Worm (Caenorhabditis elegans) whole organism, mixed stage, embryonic: Measurements from ENCODE around the gene F53F4.17.

ENCODE experiments used
- ceh-39 ChIP-seq: fragments of 150-350 bp; optimal IDR thresholded peaks from 2 replicates; lab custom pipeline; 2014; ENCODE audit warnings: missing biosample characterization, missing genetic modification characterization
- cnd-1 ChIP-seq: fragments of 200-800 bp; sonication (Bioruptor generic); optimal IDR thresholded peaks from 2 replicates; lab custom pipeline; 2018; ENCODE audit warnings: mild to moderate bottlenecking, missing genetic modification characterization, missing compliant biosample characterization
- elt-3 ChIP-seq: fragments of 150-350 bp; optimal IDR thresholded peaks from 2 replicates; lab custom pipeline; 2014; ENCODE audit warnings: missing biosample characterization, missing genetic modification characterization
- lin-13 ChIP-seq: fragments of 150-350 bp; optimal IDR thresholded peaks from 2 replicates; lab custom pipeline; 2014; ENCODE audit warnings: missing biosample characterization, missing genetic modification characterization
- lsy-2 ChIP-seq: fragments of 150-350 bp; optimal IDR thresholded peaks from 2 replicates; lab custom pipeline; 2014; ENCODE audit warnings: missing biosample characterization, missing genetic modification characterization
- mls-2 ChIP-seq: sonication (generic microtip); optimal IDR thresholded peaks from 2 replicates; lab custom pipeline; 2016; ENCODE audit warnings: mild to moderate bottlenecking, missing genetic modification characterization, moderate library complexity, missing compliant biosample characterization
- nhr-237 ChIP-seq: fragments of 150-350 bp; optimal IDR thresholded peaks from 2 replicates; lab custom pipeline; 2014; ENCODE audit warnings: missing biosample characterization, missing genetic modification characterization
- nhr-76 ChIP-seq: sonication (generic microtip); optimal IDR thresholded peaks from 2 replicates; lab custom pipeline; 2017; ENCODE audit warnings: missing biosample characterization, missing genetic modification characterization
- pha-4 ChIP-seq: fragments of 150-350 bp; optimal IDR thresholded peaks from 2 replicates; lab custom pipeline; 2018; ENCODE audit warnings: missing biosample characterization, missing genetic modification reagents, missing genetic modification characterization
- snpc-4 ChIP-seq: fragments of 150-350 bp; optimal IDR thresholded peaks from 2 replicates; lab custom pipeline; 2014; ENCODE audit warnings: missing biosample characterization, missing genetic modification characterization
- tbx-8 ChIP-seq: fragments of 200-800 bp; sonication (Bioruptor generic); optimal IDR thresholded peaks from 2 replicates; lab custom pipeline; 2018; ENCODE audit warnings: mild to moderate bottlenecking, missing genetic modification characterization, moderate library complexity, missing compliant biosample characterization
- unc-120 ChIP-seq: sonication (generic microtip); optimal IDR thresholded peaks from 2 replicates; lab custom pipeline; 2017; ENCODE audit warnings: missing genetic modification characterization, missing compliant biosample characterization; ENCODE audit not compliant: poor library complexity, severe bottlenecking
- unc-62 ChIP-seq: fragments of 150-350 bp; optimal IDR thresholded peaks from 2 replicates; lab custom pipeline; 2014; ENCODE audit warnings: missing biosample characterization, missing genetic modification reagents, missing genetic modification characterization
- ztf-11 ChIP-seq: fragments of 150-350 bp; optimal IDR thresholded peaks from 2 replicates; lab custom pipeline; 2014; ENCODE audit warnings: missing biosample characterization, missing genetic modification characterization

- TF ChIP-seq lin-13 (tag; lab: Kevin White, UChicago), result no peak
- TF ChIP-seq cnd-1 (tag; lab: Kevin White, UChicago), result no peak
- TF ChIP-seq ztf-11 (tag; lab: Kevin White, UChicago), result no peak
- no peak for TF ChIP-seq elt-3 (tag; lab: Kevin White, UChicago)
- no peak for TF ChIP-seq unc-120 (tag; lab: Kevin White, UChicago)
- TF ChIP-seq snpc-4 (tag; lab: Kevin White, UChicago), result no peak
- no peak for TF ChIP-seq mls-2 (tag; lab: Kevin White, UChicago)
- no peak for TF ChIP-seq unc-62
- no peak for TF ChIP-seq tbx-8 (GFP tag; lab: Kevin White, UChicago)
- no peak for TF ChIP-seq nhr-237 (tag; lab: Kevin White, UChicago)
- TF ChIP-seq nhr-76 (tag; lab: Kevin White, UChicago), result no peak
- no peak for TF ChIP-seq pha-4 (tag; lab: Kevin White, UChicago)
- TF ChIP-seq ceh-39 (tag; lab: Kevin White, UChicago), result no peak
- TF ChIP-seq lsy-2 (tag; lab: Kevin White, UChicago), result no peak
Observed at ce11 chrV:13609806-13610205, 21.8 kb downstream of the F53F4.17 start.
